Worm (Caenorhabditis elegans) whole organism, L1 larva: ENCODE measurements around the gene sqst-3.

Experiments
- fkh-10 ChIP-seq: sonication (generic microtip); optimal IDR thresholded peaks from 2 replicates; lab custom pipeline; 2017; ENCODE audit warnings: missing biosample characterization, missing genetic modification reagents, missing genetic modification characterization
- fos-1 ChIP-seq: fragments of 150-350 bp; optimal IDR thresholded peaks from 2 replicates; lab custom pipeline; 2014; ENCODE audit warnings: missing biosample characterization, missing genetic modification characterization
- lsy-2 ChIP-seq, 2 experiments: fragments of 150-350 bp; optimal IDR thresholded peaks; 2 replicates each; lab custom pipeline; 2014; ENCODE audit warnings: missing biosample characterization in 2 of 2, missing genetic modification characterization in 2 of 2
- nhr-12 ChIP-seq: sonication (generic microtip); optimal IDR thresholded peaks from 2 replicates; lab custom pipeline; 2017; ENCODE audit warnings: missing biosample characterization, missing genetic modification characterization
- nhr-237 ChIP-seq: fragments of 150-350 bp; optimal IDR thresholded peaks from 2 replicates; lab custom pipeline; 2014; ENCODE audit warnings: missing biosample characterization, missing genetic modification characterization
- nhr-85 ChIP-seq: sonication (generic microtip); peaks from one replicate; lab custom pipeline; 2016; ENCODE audit warnings: missing genetic modification characterization, inconsistent platforms, missing compliant biosample characterization
- snpc-4 ChIP-seq: fragments of 150-350 bp; optimal IDR thresholded peaks from 2 replicates; lab custom pipeline; 2014; ENCODE audit warnings: missing biosample characterization, missing genetic modification characterization
- zag-1 ChIP-seq: fragments of 150-350 bp; optimal IDR thresholded peaks from 2 replicates; lab custom pipeline; 2014; ENCODE audit warnings: missing biosample characterization, missing genetic modification characterization

DNA sequence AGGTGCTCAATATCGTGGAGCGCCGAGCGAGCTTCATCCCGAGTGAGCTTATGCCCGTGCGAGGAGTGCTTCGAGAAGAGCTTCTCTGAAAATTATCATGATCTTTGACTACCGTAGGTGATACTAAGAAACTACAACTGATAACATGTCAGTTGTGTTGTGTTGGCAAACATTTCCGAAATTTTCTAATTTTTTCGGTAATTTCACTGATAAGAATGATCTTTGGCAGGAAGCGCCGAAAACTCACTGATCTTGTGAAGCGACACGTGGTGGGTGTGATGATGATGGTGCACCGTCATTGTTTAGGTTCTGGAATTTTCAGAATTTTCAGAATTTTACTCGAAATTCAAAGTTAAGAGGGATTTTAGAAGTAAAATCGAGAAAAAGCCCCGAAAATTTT is 27.3 kb upstream of the sqst-3 start, which contains the start of gene Y39B6A.1:
- TF ChIP-seq fkh-10 (no peak), fos-1 (tag; lab: Kevin White, UChicago) (no peak), zag-1 (tag; lab: Kevin White, UChicago) (no peak), lsy-2 (tag; optimal IDR thresholded peaks at IDR 0.05; lab: Kevin White, UChicago) (no peak), nhr-237 (no peak), nhr-85 (tag; lab: Kevin White, UChicago) (no peak), nhr-12 (tag; lab: Kevin White, UChicago) (no peak), snpc-4 (tag; lab: Kevin White, UChicago) (no peak)
